Fruit fly (Drosophila melanogaster): ENCODE results near the gene Idgf1.
A peak's percentile ranks its signal among the peaks of the same experiment; 100 is the strongest.

- TF ChIP-seq Lpt (GFP tag; optimal IDR thresholded peaks at IDR 0.05) (no peak), dac (GFP tag; optimal IDR thresholded peaks at IDR 0.05) (peak; percentile 58), CG8319 (GFP tag; optimal IDR thresholded peaks at IDR 0.05) (no peak), svp (GFP tag) (peak; percentile 52), CG6854 (GFP tag; optimal IDR thresholded peaks at IDR 0.05) (no peak), OdsH (GFP tag; optimal IDR thresholded peaks at IDR 0.05) (no peak), Sox15 (GFP tag; optimal IDR thresholded peaks at IDR 0.05) (no peak), CG9139 (GFP tag; optimal IDR thresholded peaks at IDR 0.05) (no peak), Sox102F (GFP tag; optimal IDR thresholded peaks at IDR 0.05) (no peak), CG16779 (tag; optimal IDR thresholded peaks at IDR 0.05) (no peak), CG6808 (GFP tag; optimal IDR thresholded peaks at IDR 0.05) (no peak)
These were observed 40.5 kb downstream of the Idgf1 start, which contains the start of gene dac for dm6 chr2L:16485643-16486000.
